Worm (Caenorhabditis elegans) whole organism, L3 larva: ENCODE measurements around the gene H13N06.7.

Experiments
- ama-1 ChIP-seq: fragments of 150-350 bp; optimal IDR thresholded peaks from 2 replicates; lab custom pipeline; 2018
- egl-27 ChIP-seq: sonication (generic microtip); optimal IDR thresholded peaks from 4 replicates; lab custom pipeline; 2017; ENCODE audit warnings: missing biosample characterization, missing genetic modification reagents, missing genetic modification characterization
- lin-39 ChIP-seq: fragments of 150-350 bp; optimal IDR thresholded peaks from 2 replicates; lab custom pipeline; 2018; ENCODE audit warnings: missing biosample characterization, missing genetic modification reagents, missing genetic modification characterization
- nfya-1 ChIP-seq: sonication (generic microtip); optimal IDR thresholded peaks from 2 replicates; lab custom pipeline; 2017; ENCODE audit warnings: missing genetic modification characterization, mild to moderate bottlenecking, missing compliant biosample characterization, antibody characterized with exemption, moderate library complexity; ENCODE audit not compliant: insufficient read depth
- pha-4 ChIP-seq: fragments of 150-350 bp; optimal IDR thresholded peaks from 2 replicates; lab custom pipeline; 2014; ENCODE audit warnings: missing biosample characterization, missing genetic modification reagents, missing genetic modification characterization
- zag-1 ChIP-seq: fragments of 150-350 bp; optimal IDR thresholded peaks from 2 replicates; lab custom pipeline; 2014; ENCODE audit warnings: missing biosample characterization, missing genetic modification characterization

- no peak for TF ChIP-seq lin-39 (tag; lab: Kevin White, UChicago)
- no peak for TF ChIP-seq pha-4 (tag; lab: Kevin White, UChicago)
- no peak for TF ChIP-seq egl-27 (tag; lab: Kevin White, UChicago)
- TF ChIP-seq ama-1 (lab: Kevin White, UChicago) = no peak
- TF ChIP-seq zag-1 (tag; lab: Kevin White, UChicago) = no peak
- TF ChIP-seq nfya-1 = no peak
Observed at ce11 chrX:15547896-15548295, 45.0 kb downstream of the H13N06.7 start.
